Fruit fly (Drosophila melanogaster): Measurements from ENCODE around the gene CG7025.

Gene CG7025

DNA sequence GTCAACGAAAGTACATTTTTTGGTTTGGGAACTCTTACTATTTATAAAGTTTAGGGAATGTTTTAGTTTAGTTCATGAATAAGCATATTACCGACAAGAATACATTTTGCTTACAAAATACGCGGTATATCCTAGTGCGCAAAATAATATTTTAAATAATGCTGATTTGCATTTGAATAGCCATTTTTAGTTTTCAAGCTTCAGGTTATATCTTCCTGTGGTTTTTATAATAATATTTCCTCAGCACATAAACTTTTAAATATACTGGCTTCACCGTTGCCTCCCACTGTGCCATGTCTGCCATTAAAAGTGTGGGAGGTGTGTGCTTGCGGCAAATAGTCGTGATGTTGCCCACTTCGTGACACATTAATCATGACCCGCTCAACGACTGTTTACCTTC lies 32.4 kb downstream of the CG7025 start:
- TF ChIP-seq Dif (GFP tag; optimal IDR thresholded peaks at IDR 0.05; ENCODE audit: partially characterized antibody) (no peak), rgr (GFP tag; optimal IDR thresholded peaks at IDR 0.05) (no peak), sv (GFP tag; optimal IDR thresholded peaks at IDR 0.05) (no peak), brk (GFP tag; optimal IDR thresholded peaks at IDR 0.05) (no peak), CrebA (GFP tag; optimal IDR thresholded peaks at IDR 0.05; ENCODE audit: borderline replicate concordance) (no peak), dsf (GFP tag; optimal IDR thresholded peaks at IDR 0.05; ENCODE audit: borderline replicate concordance) (no peak), pan (optimal IDR thresholded peaks at IDR 0.05) (no peak), Rel (GFP tag; optimal IDR thresholded peaks at IDR 0.05) (no peak), Rel (tag; optimal IDR thresholded peaks at IDR 0.05) (no peak), Hr83 (GFP tag; optimal IDR thresholded peaks at IDR 0.05; ENCODE audit: poor library complexity, severe bottlenecking) (no peak), CG32264 (GFP tag; optimal IDR thresholded peaks at IDR 0.05) (no peak), woc (GFP tag; optimal IDR thresholded peaks at IDR 0.05) (no peak), foxo (GFP tag; optimal IDR thresholded peaks at IDR 0.05) (no peak), GATAd (GFP tag; optimal IDR thresholded peaks at IDR 0.05) (no peak), fru (GFP tag; optimal IDR thresholded peaks at IDR 0.05) (no peak), h (GFP tag; optimal IDR thresholded peaks at IDR 0.05) (no peak)

DNA sequence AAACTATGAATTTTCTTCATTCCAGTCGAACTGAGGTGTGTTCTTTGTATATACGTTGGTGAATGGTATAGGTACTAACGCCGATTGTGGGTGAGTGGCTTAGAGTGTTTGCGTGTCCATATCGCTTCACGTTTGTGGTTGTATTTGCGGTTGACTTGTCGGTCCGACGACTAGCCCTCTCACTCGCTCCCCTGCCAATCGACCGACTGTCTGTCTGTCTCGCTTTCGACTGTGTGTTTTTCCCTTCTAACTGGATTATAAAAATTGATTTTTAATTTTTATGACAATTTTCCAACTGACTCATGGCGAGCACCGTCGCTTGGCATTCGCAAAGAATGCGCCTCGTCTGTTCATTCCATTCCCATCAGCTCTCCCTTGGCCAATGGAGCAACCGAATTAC lies 32.9 kb downstream of the CG7025 start:
- no peak for TF ChIP-seq br (GFP tag; optimal IDR thresholded peaks at IDR 0.05)
- TF ChIP-seq lola (GFP tag; optimal IDR thresholded peaks at IDR 0.05) = no peak
- TF ChIP-seq Jra (GFP tag; optimal IDR thresholded peaks at IDR 0.05) = no peak
- TF ChIP-seq usp (GFP tag; optimal IDR thresholded peaks at IDR 0.05) = no peak
- no peak for TF ChIP-seq GATAd (GFP tag; optimal IDR thresholded peaks at IDR 0.05)
- TF ChIP-seq pan (optimal IDR thresholded peaks at IDR 0.05) = no peak
- TF ChIP-seq dsf (GFP tag; optimal IDR thresholded peaks at IDR 0.05; ENCODE audit: borderline replicate concordance) = no peak
- no peak for TF ChIP-seq N (GFP tag; optimal IDR thresholded peaks at IDR 0.05)
- no peak for TF ChIP-seq foxo (GFP tag; optimal IDR thresholded peaks at IDR 0.05)
- TF ChIP-seq Hnf4 (GFP tag; optimal IDR thresholded peaks at IDR 0.05) = no peak
- no peak for TF ChIP-seq Sp1 (GFP tag; optimal IDR thresholded peaks at IDR 0.05)
- no peak for TF ChIP-seq ey (GFP tag; optimal IDR thresholded peaks at IDR 0.05)
- TF ChIP-seq sv (GFP tag; optimal IDR thresholded peaks at IDR 0.05) = no peak
- TF ChIP-seq Hr83 (GFP tag; optimal IDR thresholded peaks at IDR 0.05; ENCODE audit: poor library complexity, severe bottlenecking) = no peak
- TF ChIP-seq fru (GFP tag; optimal IDR thresholded peaks at IDR 0.05) = no peak
- no peak for TF ChIP-seq Vsx2 (GFP tag; optimal IDR thresholded peaks at IDR 0.05; ENCODE audit: partially characterized antibody)
- no peak for TF ChIP-seq Mio (GFP tag; optimal IDR thresholded peaks at IDR 0.05)
- no peak for TF ChIP-seq h (GFP tag; optimal IDR thresholded peaks at IDR 0.05)
- TF ChIP-seq woc (GFP tag; optimal IDR thresholded peaks at IDR 0.05) = no peak

DNA sequence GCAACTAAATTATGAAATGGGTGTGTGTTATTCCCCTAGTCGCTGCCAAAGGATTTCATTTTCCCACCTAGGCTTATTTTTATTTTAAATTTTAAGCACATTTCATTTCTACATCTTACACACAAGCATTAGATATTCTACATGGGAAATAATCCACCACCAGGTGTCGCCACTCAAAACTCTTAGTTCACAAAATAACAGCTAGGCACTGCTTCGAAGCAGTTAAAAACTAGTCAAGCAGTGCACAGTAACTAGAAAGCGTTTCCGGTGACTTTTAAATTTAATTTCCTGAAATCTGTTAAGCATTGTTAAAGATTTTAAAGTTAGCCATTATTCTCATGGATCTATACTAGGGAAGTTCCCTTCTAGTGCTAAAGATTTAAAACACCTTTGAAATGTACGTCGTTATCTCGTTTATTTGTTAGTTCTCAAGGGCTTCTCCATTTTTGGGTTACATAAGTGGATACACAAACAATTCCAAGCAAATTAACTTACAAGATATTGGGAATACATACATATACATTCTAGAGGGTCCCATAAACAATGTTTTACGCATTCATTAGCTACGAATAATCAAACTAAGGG lies 50.8 kb downstream of the CG7025 start:
- peak in 1 of 2 experiments; percentile 16 for TF ChIP-seq foxo (GFP tag; optimal IDR thresholded peaks at IDR 0.05)
- TF ChIP-seq Hnf4 (GFP tag; optimal IDR thresholded peaks at IDR 0.05) = no peak
- no peak for TF ChIP-seq Hr78 (GFP tag; optimal IDR thresholded peaks at IDR 0.05)
- peak; percentile 56 for TF ChIP-seq sv (GFP tag; optimal IDR thresholded peaks at IDR 0.05)
- no peak for TF ChIP-seq rgr (GFP tag; optimal IDR thresholded peaks at IDR 0.05)
- TF ChIP-seq ey (GFP tag; optimal IDR thresholded peaks at IDR 0.05) = peak; percentile 5
- no peak for TF ChIP-seq dl (GFP tag; optimal IDR thresholded peaks at IDR 0.05; ENCODE audit: insufficient read depth in 1 of 2, partially characterized antibody in 2 of 2)
- TF ChIP-seq Jra (GFP tag; optimal IDR thresholded peaks at IDR 0.05) = no peak
- TF ChIP-seq fru (GFP tag; optimal IDR thresholded peaks at IDR 0.05) = peak; percentile 49
- no peak for TF ChIP-seq N (GFP tag; optimal IDR thresholded peaks at IDR 0.05)
